Fruit fly (Drosophila melanogaster) whole organism, embryonic: ENCODE measurements around the gene alphaTub67C.

Experiments
- CG11456 ChIP-seq: fragments of 200-800 bp; sonication (Bioruptor generic); IDR thresholded peaks from 3 replicates; pipeline ENCODE4 v1.3.6; 2022; ENCODE audit warnings: missing biosample characterization, missing genetic modification characterization
- CG12219 ChIP-seq: fragments of 200-800 bp; sonication (Bioruptor generic); optimal IDR thresholded peaks from 3 replicates; lab custom pipeline; 2018; ENCODE audit warnings: missing biosample characterization, mild to moderate bottlenecking, missing genetic modification characterization
- CG12659 ChIP-seq: fragments of 200-800 bp; sonication (Bioruptor generic); optimal IDR thresholded peaks from 3 replicates; lab custom pipeline; 2017; ENCODE audit warnings: mild to moderate bottlenecking, missing biosample characterization, missing genetic modification reagents, missing genetic modification characterization
- CG12942 ChIP-seq: fragments of 200-800 bp; sonication (Bioruptor generic); optimal IDR thresholded peaks from 3 replicates; lab custom pipeline; 2016; ENCODE audit warnings: missing biosample characterization, missing genetic modification characterization
- CG1529 ChIP-seq: fragments of 200-800 bp; sonication (Bioruptor generic); optimal IDR thresholded peaks from 3 replicates; lab custom pipeline; 2018; ENCODE audit warnings: missing biosample characterization, missing genetic modification characterization
- CG15601 ChIP-seq: fragments of 200-800 bp; sonication (Bioruptor generic); optimal IDR thresholded peaks from 3 replicates; lab custom pipeline; 2019; ENCODE audit warnings: missing biosample characterization, mild to moderate bottlenecking, missing genetic modification characterization, moderate library complexity
- CG17361 ChIP-seq: fragments of 200-800 bp; sonication (Bioruptor generic); IDR thresholded peaks from 3 replicates; pipeline ENCODE4 v1.3.6; 2022; ENCODE audit warnings: missing biosample characterization, missing genetic modification characterization
- CG18476 ChIP-seq: fragments of 200-800 bp; sonication (Bioruptor generic); optimal IDR thresholded peaks from 2 replicates; lab custom pipeline; 2016; ENCODE audit warnings: missing biosample characterization, mild to moderate bottlenecking, missing genetic modification characterization
- CG2120 ChIP-seq: fragments of 200-800 bp; sonication (Bioruptor generic); optimal IDR thresholded peaks from 3 replicates; lab custom pipeline; 2016; ENCODE audit warnings: missing biosample characterization, missing genetic modification characterization
- CG3065 ChIP-seq: fragments of 200-800 bp; sonication (Bioruptor generic); optimal IDR thresholded peaks from 2 replicates; lab custom pipeline; 2016; ENCODE audit warnings: missing biosample characterization, missing genetic modification characterization
- CG31388 ChIP-seq: fragments of 200-800 bp; sonication (Bioruptor generic); optimal IDR thresholded peaks from 2 replicates; lab custom pipeline; 2016; ENCODE audit warnings: missing biosample characterization, missing genetic modification characterization
- CG4282 ChIP-seq: fragments of 200-800 bp; sonication (Bioruptor generic); optimal IDR thresholded peaks from 2 replicates; lab custom pipeline; 2016; ENCODE audit warnings: missing biosample characterization, missing genetic modification characterization
- CG4424 ChIP-seq: fragments of 200-800 bp; sonication (Bioruptor generic); optimal IDR thresholded peaks from 3 replicates; lab custom pipeline; 2016; ENCODE audit warnings: missing biosample characterization, missing genetic modification characterization
- CG4820 ChIP-seq: fragments of 200-800 bp; sonication (Bioruptor generic); optimal IDR thresholded peaks from 3 replicates; lab custom pipeline; 2016; ENCODE audit warnings: missing biosample characterization, missing genetic modification characterization
- CG6254 ChIP-seq: fragments of 200-800 bp; sonication (Bioruptor generic); optimal IDR thresholded peaks from 3 replicates; lab custom pipeline; 2017; ENCODE audit warnings: mild to moderate bottlenecking, missing biosample characterization, missing genetic modification reagents, missing genetic modification characterization
- CG6683 ChIP-seq: fragments of 200-800 bp; sonication (Bioruptor generic); optimal IDR thresholded peaks from 2 replicates; lab custom pipeline; 2017; ENCODE audit warnings: missing biosample characterization, mild to moderate bottlenecking, missing genetic modification characterization, missing genetic modification reagents
- CG6854 ChIP-seq: fragments of 200-800 bp; sonication (Bioruptor generic); optimal IDR thresholded peaks from 3 replicates; lab custom pipeline; 2017; ENCODE audit warnings: missing biosample characterization, mild to moderate bottlenecking, missing genetic modification characterization
- CG7556 ChIP-seq: fragments of 200-800 bp; sonication (Bioruptor generic); optimal IDR thresholded peaks from 2 replicates; lab custom pipeline; 2017; ENCODE audit warnings: missing biosample characterization, mild to moderate bottlenecking, missing genetic modification characterization
- CG7786 ChIP-seq: fragments of 200-800 bp; sonication (Bioruptor generic); optimal IDR thresholded peaks from 2 replicates; lab custom pipeline; 2016; ENCODE audit warnings: missing biosample characterization, missing genetic modification characterization
- CG7839 ChIP-seq: fragments of 200-800 bp; sonication (Bioruptor generic); optimal IDR thresholded peaks from 3 replicates; lab custom pipeline; 2018; ENCODE audit warnings: missing biosample characterization, mild to moderate bottlenecking, missing genetic modification characterization, moderate library complexity
- CG9797 ChIP-seq: fragments of 200-800 bp; sonication (Bioruptor generic); optimal IDR thresholded peaks from 3 replicates; lab custom pipeline; 2018; ENCODE audit warnings: missing biosample characterization, mild to moderate bottlenecking, missing genetic modification characterization
- CG9817 ChIP-seq: fragments of 200-800 bp; sonication (Bioruptor generic); optimal IDR thresholded peaks from 2 replicates; lab custom pipeline; 2018; ENCODE audit warnings: missing biosample characterization, mild to moderate bottlenecking, missing genetic modification characterization, moderate library complexity
- Hmr ChIP-seq: fragments of 200-800 bp; sonication (Bioruptor generic); optimal IDR thresholded peaks from 3 replicates; lab custom pipeline; 2017; ENCODE audit warnings: mild to moderate bottlenecking, missing biosample characterization, missing genetic modification reagents, missing genetic modification characterization
- Jarid2 ChIP-seq: fragments of 200-800 bp; sonication (Bioruptor generic); optimal IDR thresholded peaks from 3 replicates; lab custom pipeline; 2017; ENCODE audit warnings: mild to moderate bottlenecking, missing biosample characterization, missing genetic modification reagents, missing genetic modification characterization
- MTF-1 ChIP-seq: fragments of 200-800 bp; sonication (Bioruptor generic); optimal IDR thresholded peaks from 2 replicates; lab custom pipeline; 2018; ENCODE audit warnings: missing biosample characterization, mild to moderate bottlenecking, missing genetic modification characterization, borderline replicate concordance
- Mes4 ChIP-seq: fragments of 200-800 bp; sonication (Bioruptor generic); optimal IDR thresholded peaks from 2 replicates; lab custom pipeline; 2016; ENCODE audit warnings: missing biosample characterization, missing genetic modification characterization
- Neu2 ChIP-seq: fragments of 200-800 bp; sonication (Bioruptor generic); optimal IDR thresholded peaks from 3 replicates; lab custom pipeline; 2016; ENCODE audit warnings: missing biosample characterization, missing genetic modification characterization, borderline replicate concordance
- Nf-YB ChIP-seq: fragments of 200-800 bp; sonication (Bioruptor generic); optimal IDR thresholded peaks from 3 replicates; lab custom pipeline; 2019; ENCODE audit warnings: missing biosample characterization, mild to moderate bottlenecking, missing genetic modification characterization, moderate library complexity
- ara ChIP-seq: fragments of 200-800 bp; sonication (Bioruptor generic); IDR thresholded peaks from 2 replicates; pipeline ENCODE4 v1.3.6; 2022; ENCODE audit warnings: missing biosample characterization, missing genetic modification characterization
- az2 ChIP-seq: fragments of 200-800 bp; sonication (Bioruptor generic); optimal IDR thresholded peaks from 3 replicates; lab custom pipeline; 2016; ENCODE audit warnings: missing biosample characterization, missing genetic modification characterization
- bbx ChIP-seq: fragments of 200-800 bp; sonication (Bioruptor generic); IDR thresholded peaks from 2 replicates; pipeline ENCODE4 v1.3.6; 2022; ENCODE audit warnings: missing biosample characterization, missing genetic modification characterization; ENCODE audit not compliant: partially characterized antibody
- cad ChIP-seq: fragments of >200 bp; optimal IDR thresholded peaks from 2 replicates; lab custom pipeline; 2017; ENCODE audit warnings: missing biosample characterization, missing genetic modification characterization
- dati ChIP-seq: fragments of 200-800 bp; sonication (Bioruptor generic); IDR thresholded peaks from 2 replicates; pipeline ENCODE4 v1.3.6; 2022; ENCODE audit warnings: missing biosample characterization, missing genetic modification characterization
- dmrt99B ChIP-seq: fragments of 200-800 bp; sonication (Bioruptor generic); optimal IDR thresholded peaks from 2 replicates; lab custom pipeline; 2018; ENCODE audit warnings: missing biosample characterization, mild to moderate bottlenecking, missing genetic modification characterization, moderate library complexity
- jigr1 ChIP-seq: fragments of 200-800 bp; sonication (Bioruptor generic); IDR thresholded peaks from 3 replicates; pipeline ENCODE4 v1.3.6; 2022; ENCODE audit warnings: missing biosample characterization, missing genetic modification characterization
- jing ChIP-seq: fragments of 200-800 bp; sonication (Bioruptor generic); optimal IDR thresholded peaks from 2 replicates; lab custom pipeline; 2018; ENCODE audit warnings: missing biosample characterization, mild to moderate bottlenecking, missing genetic modification characterization
- nau ChIP-seq: fragments of 200-800 bp; sonication (Bioruptor generic); optimal IDR thresholded peaks from 3 replicates; lab custom pipeline; 2017; ENCODE audit warnings: missing biosample characterization, mild to moderate bottlenecking, missing genetic modification characterization, missing genetic modification reagents
- nmo ChIP-seq: fragments of 200-800 bp; sonication (Bioruptor generic); optimal IDR thresholded peaks from 2 replicates; lab custom pipeline; 2018; ENCODE audit warnings: missing biosample characterization, mild to moderate bottlenecking, missing genetic modification characterization, moderate library complexity
- psq ChIP-seq: fragments of 200-800 bp; sonication (Bioruptor generic); optimal IDR thresholded peaks from 2 replicates; lab custom pipeline; 2017; ENCODE audit warnings: missing biosample characterization, missing genetic modification characterization
- shn ChIP-seq: fragments of 200-800 bp; sonication (Bioruptor generic); optimal IDR thresholded peaks from 3 replicates; lab custom pipeline; 2016; ENCODE audit warnings: missing biosample characterization, missing genetic modification characterization
- so ChIP-seq: fragments of 200-800 bp; sonication (Bioruptor generic); IDR thresholded peaks from 3 replicates; pipeline ENCODE4 v1.3.6; 2022; ENCODE audit warnings: missing biosample characterization, missing genetic modification characterization
- tgo ChIP-seq: fragments of 200-800 bp; sonication (Bioruptor generic); IDR thresholded peaks from 3 replicates; pipeline ENCODE4 v1.3.6; 2022; ENCODE audit warnings: missing biosample characterization, missing genetic modification characterization
- tll ChIP-seq, 2 experiments: fragments of 200-800 bp in 1 of 2; fragments of >200 bp in 1 of 2; sonication (Bioruptor generic) in 1 of 2; optimal IDR thresholded peaks; 2 replicates each; lab custom pipeline; 2017 to 2019; ENCODE audit warnings: missing biosample characterization in 2 of 2, missing genetic modification characterization in 2 of 2, mild to moderate bottlenecking in 1 of 2, moderate library complexity in 1 of 2
- usp ChIP-seq: fragments of >200 bp; optimal IDR thresholded peaks from 2 replicates; lab custom pipeline; 2017; ENCODE audit warnings: missing biosample characterization, missing genetic modification characterization
- zen2 ChIP-seq: fragments of 200-800 bp; sonication (Bioruptor generic); IDR thresholded peaks from 3 replicates; pipeline ENCODE4 v1.3.6; 2022; ENCODE audit warnings: missing biosample characterization, missing genetic modification characterization; ENCODE audit not compliant: partially characterized antibody
- zfh2 ChIP-seq: fragments of 200-800 bp; sonication (Bioruptor generic); optimal IDR thresholded peaks from 2 replicates; lab custom pipeline; 2016; ENCODE audit warnings: missing biosample characterization, missing genetic modification characterization

alphaTub67C gene

DNA sequence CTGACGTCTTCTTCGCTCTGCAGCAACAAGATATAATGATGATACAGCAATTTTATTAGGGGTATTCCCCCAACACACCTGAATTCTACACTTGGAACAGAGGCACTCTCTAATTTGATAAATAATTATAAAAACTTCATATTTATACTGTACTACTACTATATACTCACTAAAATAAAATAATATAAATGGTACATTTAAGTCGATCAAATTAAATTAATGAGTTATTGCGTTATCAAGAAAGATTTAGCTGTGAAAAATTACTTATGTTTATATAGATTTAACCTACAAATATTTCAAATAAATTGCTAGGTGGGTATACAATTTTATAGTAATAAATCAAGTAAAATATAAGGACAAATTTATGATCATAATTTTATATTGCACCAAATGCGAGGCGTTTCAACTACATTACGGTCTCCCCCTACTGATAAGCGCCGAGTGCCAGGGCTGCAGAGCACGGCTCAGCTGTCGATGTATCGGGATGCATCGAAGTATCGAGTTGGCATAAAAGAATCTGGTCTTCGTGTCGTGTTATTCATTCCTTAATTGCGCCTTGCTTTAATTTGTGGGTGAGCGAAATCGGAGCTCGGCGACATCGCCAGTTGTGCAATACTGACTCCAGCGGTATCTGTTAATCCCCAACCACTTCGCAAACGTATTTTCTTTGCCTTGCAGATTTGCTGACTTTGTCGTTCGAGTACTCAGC is 32.9 kb downstream of the alphaTub67C start, which contains the start of gene vsg (continued):
- peak; percentile 81 for TF ChIP-seq zen2
- peak; percentile 73 for TF ChIP-seq CG4424 (GFP tag; lab: Kevin White, UChicago)
- TF ChIP-seq Hmr (GFP tag; lab: Kevin White, UChicago): peak; percentile 75
- TF ChIP-seq CG6683 (GFP tag; lab: Kevin White, UChicago): peak; percentile 35
- peak; percentile 81 for TF ChIP-seq dmrt99B (tag; lab: Kevin White, UChicago)
- peak; percentile 5 for TF ChIP-seq CG31388 (GFP tag; lab: Kevin White, UChicago)
- peak; percentile 75 for TF ChIP-seq CG18476 (GFP tag; lab: Kevin White, UChicago)
- TF ChIP-seq Neu2 (GFP tag; lab: Kevin White, UChicago): no peak
- peak; percentile 81 for TF ChIP-seq tgo (GFP tag; lab: Robert Waterston, UW)
- TF ChIP-seq CG6254 (GFP tag; lab: Kevin White, UChicago): peak; percentile 4
- peak; percentile 80 for TF ChIP-seq CG15601
- peak; percentile 88 for TF ChIP-seq CG7839 (tag; lab: Kevin White, UChicago)
- peak; percentile 83 for TF ChIP-seq CG9817 (tag; lab: Kevin White, UChicago)
- no peak for TF ChIP-seq tll (GFP tag; optimal IDR thresholded peaks at IDR 0.05; lab: Kevin White, UChicago)
- no peak for TF ChIP-seq MTF-1 (GFP tag; lab: Kevin White, UChicago)
- no peak for TF ChIP-seq jing (GFP tag; lab: Kevin White, UChicago)
- TF ChIP-seq az2 (GFP tag; lab: Kevin White, UChicago): peak; percentile 83
- TF ChIP-seq CG4282 (GFP tag; lab: Kevin White, UChicago): no peak
- TF ChIP-seq Jarid2 (GFP tag; lab: Kevin White, UChicago): no peak
- TF ChIP-seq CG2120 (GFP tag; lab: Kevin White, UChicago): peak; percentile 78
- peak; percentile 72 for TF ChIP-seq Nf-YB (GFP tag; lab: Kevin White, UChicago)
- TF ChIP-seq CG4820 (GFP tag; lab: Kevin White, UChicago): peak; percentile 70
- TF ChIP-seq psq (GFP tag; lab: Kevin White, UChicago): peak; percentile 37
- no peak for TF ChIP-seq cad (GFP tag; lab: Kevin White, UChicago)
- TF ChIP-seq Mes4 (GFP tag; lab: Kevin White, UChicago): no peak
- no peak for TF ChIP-seq CG12219 (GFP tag; lab: Kevin White, UChicago)
- peak; percentile 13 for TF ChIP-seq CG3065 (GFP tag; lab: Kevin White, UChicago)
- peak; percentile 48 for TF ChIP-seq CG7786 (GFP tag; lab: Kevin White, UChicago)
- TF ChIP-seq so (GFP tag; lab: Robert Waterston, UW): no peak
- peak; percentile 76 for TF ChIP-seq CG11456
- peak; percentile 59 for TF ChIP-seq CG1529 (GFP tag; lab: Kevin White, UChicago)
- TF ChIP-seq CG17361 (GFP tag; lab: Robert Waterston, UW): peak; percentile 97
- TF ChIP-seq zfh2 (GFP tag; lab: Kevin White, UChicago): peak; percentile 67
- peak; percentile 33; the same call in 1 of the 2 replicates for TF ChIP-seq ara
- no peak for TF ChIP-seq dati (GFP tag; lab: Robert Waterston, UW)
- peak; percentile 91 for TF ChIP-seq CG12659 (GFP tag; lab: Kevin White, UChicago)
- peak; percentile 75 for TF ChIP-seq CG12942 (GFP tag; lab: Kevin White, UChicago)
- peak; percentile 79 for TF ChIP-seq CG7556 (GFP tag; lab: Kevin White, UChicago)
- peak; percentile 54 for TF ChIP-seq CG9797 (GFP tag; lab: Kevin White, UChicago)
- no peak for TF ChIP-seq nau (GFP tag; lab: Kevin White, UChicago)
- TF ChIP-seq nmo (GFP tag; lab: Kevin White, UChicago): peak; percentile 90
- TF ChIP-seq CG6854 (GFP tag; lab: Kevin White, UChicago): no peak
- TF ChIP-seq shn (GFP tag; lab: Kevin White, UChicago): peak; percentile 40
- TF ChIP-seq bbx: peak; percentile 96
- TF ChIP-seq usp (GFP tag; lab: Kevin White, UChicago): no peak
- peak; percentile 56; the same call in 1 of the 3 replicates for TF ChIP-seq jigr1 (GFP tag; lab: Robert Waterston, UW)
